Worm (Caenorhabditis elegans) whole organism, young adult: ENCODE measurements around the gene nas-17.

Experiments used
- K11D2.4 ChIP-seq: fragments of 200-800 bp; sonication (Bioruptor generic); IDR thresholded peaks from 2 replicates; pipeline ENCODE4 v1.3.6; 2022; ENCODE audit warnings: missing genetic modification reagents, missing genetic modification characterization, missing compliant biosample characterization
- Y53G8AR.9 ChIP-seq: fragments of 200-800 bp; sonication (Bioruptor generic); conservative IDR thresholded peaks from 2 replicates; pipeline ENCODE4 v1.3.6; 2022; ENCODE audit warnings: missing genetic modification reagents, missing genetic modification characterization, missing compliant biosample characterization
- mxl-1 ChIP-seq: sonication (generic microtip); optimal IDR thresholded peaks from 2 replicates; lab custom pipeline; 2016; ENCODE audit warnings: missing genetic modification characterization, missing compliant biosample characterization

DNA sequence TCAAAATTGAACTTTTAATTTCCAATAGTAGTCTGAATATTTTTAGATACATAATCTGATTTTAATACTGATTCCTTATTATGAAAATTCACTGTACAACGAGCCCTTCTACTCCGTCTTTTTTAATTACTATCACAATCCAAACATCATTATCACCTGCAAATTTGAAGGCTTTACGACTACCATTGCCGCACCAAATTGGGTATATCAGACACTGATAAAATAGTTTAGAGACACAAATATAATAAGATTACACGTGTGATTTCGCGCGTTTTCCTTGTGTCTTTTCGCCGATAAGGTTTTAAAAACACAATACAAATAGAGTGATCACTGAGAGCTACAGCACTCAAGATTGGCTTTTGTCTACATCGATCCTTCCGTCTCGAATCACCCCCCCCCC lies 4.3 kb downstream of the nas-17 start:
- TF ChIP-seq Y53G8AR.9 (GFP tag; lab: Robert Waterston, UW) = no peak
- no peak for TF ChIP-seq K11D2.4
- no peak for TF ChIP-seq mxl-1
